Worm (Caenorhabditis elegans): ENCODE results near the gene rpi-1.

DNA sequence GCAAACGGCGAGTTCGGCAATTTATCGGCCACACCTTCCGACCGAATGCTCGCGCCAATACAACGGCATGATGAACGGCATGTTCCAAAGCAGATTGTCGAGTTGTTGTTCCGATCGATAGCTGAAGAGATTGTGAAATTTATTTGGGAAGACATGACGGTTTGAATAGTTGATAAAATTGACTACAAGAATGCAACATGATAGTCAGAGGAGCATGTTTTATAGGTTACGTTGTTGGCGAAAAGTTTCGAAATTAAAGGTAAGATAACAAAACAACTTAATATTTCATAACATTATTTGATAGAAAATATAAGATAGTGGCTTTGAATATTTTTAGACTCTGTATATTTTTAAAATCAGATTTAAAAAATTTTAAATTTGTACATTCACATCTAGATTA is 16.7 kb downstream of the rpi-1 start:
- TF ChIP-seq flt-1 (GFP tag; IDR thresholded peaks at IDR 0.05): no peak
- no peak for TF ChIP-seq T22C8.4 (GFP tag; IDR thresholded peaks at IDR 0.05)
- TF ChIP-seq ztf-29 (GFP tag; IDR thresholded peaks at IDR 0.05): no peak
- TF ChIP-seq cog-1 (tag; optimal IDR thresholded peaks at IDR 0.05): no peak
- no peak for TF ChIP-seq tab-1 (GFP tag; IDR thresholded peaks at IDR 0.05)
- TF ChIP-seq klf-2 (GFP tag; conservative IDR thresholded peaks at IDR 0.05): no peak
- TF ChIP-seq ztf-23 (GFP tag; IDR thresholded peaks at IDR 0.05): no peak

Measured in whole organism, midembryonic.